Fruit fly (Drosophila melanogaster): ENCODE data around the gene CG9512.

CG9512 gene

dm6 chrX:14950273-14951272 is 45.2 kb upstream of the CG9512 start (continued):
- TF ChIP-seq CG10959 (GFP tag; IDR thresholded peaks at IDR 0.05) (peak; percentile 89), CG2116 (GFP tag; optimal IDR thresholded peaks at IDR 0.05) (peak; percentile 72), cg (GFP tag; optimal IDR thresholded peaks at IDR 0.05) (no peak), CG17829 (tag; optimal IDR thresholded peaks at IDR 0.05) (peak; percentile 98), CG4730 (GFP tag; IDR thresholded peaks at IDR 0.05) (peak; percentile 81), zf30C (GFP tag; optimal IDR thresholded peaks at IDR 0.05) (peak; percentile 98), CG11247 (GFP tag; IDR thresholded peaks at IDR 0.05) (peak; percentile 69; the same call in 1 of the 2 replicates), CG11696 (GFP tag; IDR thresholded peaks at IDR 0.05) (peak; percentile 58), CG13123 (GFP tag; optimal IDR thresholded peaks at IDR 0.05) (peak; percentile 82), tap (tag; optimal IDR thresholded peaks at IDR 0.05) (peak; percentile 93), pfk (GFP tag; optimal IDR thresholded peaks at IDR 0.05) (no peak), CG10565 (GFP tag; optimal IDR thresholded peaks at IDR 0.05) (peak; percentile 76), hbn (GFP tag; IDR thresholded peaks at IDR 0.05; ENCODE audit: partially characterized antibody) (no peak), CG7357 (GFP tag; IDR thresholded peaks at IDR 0.05) (peak; percentile 85), Gsc (GFP tag; IDR thresholded peaks at IDR 0.05) (peak; percentile 64), vnd (GFP tag; IDR thresholded peaks at IDR 0.05; ENCODE audit: partially characterized antibody) (no peak), Dip2 (GFP tag; IDR thresholded peaks at IDR 0.05) (no peak), nau (GFP tag; optimal IDR thresholded peaks at IDR 0.05) (peak; percentile 89), lmd (GFP tag; IDR thresholded peaks at IDR 0.05) (peak; percentile 93), CG9797 (GFP tag; optimal IDR thresholded peaks at IDR 0.05) (peak; percentile 32), maf-S (GFP tag; optimal IDR thresholded peaks at IDR 0.05) (peak; percentile 70), repo (GFP tag; optimal IDR thresholded peaks at IDR 0.05) (peak; percentile 12), Side (GFP tag; optimal IDR thresholded peaks at IDR 0.05) (peak; percentile 74), CG9437 (GFP tag; optimal IDR thresholded peaks at IDR 0.05) (peak; percentile 92), CG6272 (GFP tag; IDR thresholded peaks at IDR 0.05) (peak; percentile 83), Chrac-16 (GFP tag; optimal IDR thresholded peaks at IDR 0.05) (peak; percentile 92), sc (optimal IDR thresholded peaks at IDR 0.05) (no peak), sc (GFP tag; optimal IDR thresholded peaks at IDR 0.05) (peak; percentile 96), stwl (tag; optimal IDR thresholded peaks at IDR 0.05) (peak; percentile 41), wor (GFP tag; IDR thresholded peaks at IDR 0.05) (peak; percentile 93), sens (GFP tag) (peak; percentile 99), CG17612 (GFP tag; IDR thresholded peaks at IDR 0.05) (peak; percentile 68; the same call in 1 of the 2 replicates), grn (GFP tag; optimal IDR thresholded peaks at IDR 0.05) (peak; percentile 16), trh (GFP tag; optimal IDR thresholded peaks at IDR 0.05) (peak; percentile 90), CG15011 (GFP tag; optimal IDR thresholded peaks at IDR 0.05) (peak; percentile 82), CG1603 (tag; optimal IDR thresholded peaks at IDR 0.05) (peak; percentile 75), D19A (tag; optimal IDR thresholded peaks at IDR 0.05) (peak; percentile 95), CG31388 (GFP tag; optimal IDR thresholded peaks at IDR 0.05) (peak; percentile 48), CG12299 (tag; optimal IDR thresholded peaks at IDR 0.05) (peak; percentile 85), eyg (GFP tag; optimal IDR thresholded peaks at IDR 0.05) (no peak), chinmo (GFP tag; IDR thresholded peaks at IDR 0.05; ENCODE audit: partially characterized antibody) (peak; percentile 62; the same call in 1 of the 4 replicates), Vsx1 (GFP tag; optimal IDR thresholded peaks at IDR 0.05) (peak; percentile 72), CG9817 (tag; optimal IDR thresholded peaks at IDR 0.05) (peak; percentile 83), CG8924 (tag; optimal IDR thresholded peaks at IDR 0.05) (peak; percentile 97), al (GFP tag; IDR thresholded peaks at IDR 0.05) (peak; percentile 57), CG1602 (GFP tag; optimal IDR thresholded peaks at IDR 0.05) (peak; percentile 97), dati (GFP tag; IDR thresholded peaks at IDR 0.05) (peak; percentile 19; the same call in 1 of the 2 replicates), CG10366 (GFP tag; IDR thresholded peaks at IDR 0.05) (peak; percentile 85), CG5953 (GFP tag; IDR thresholded peaks at IDR 0.05) (peak; percentile 83)
